Worm (Caenorhabditis elegans): ENCODE results near the gene rpoa-1.
A peak's percentile ranks its signal among the peaks of the same experiment; 100 is the strongest.

- TF ChIP-seq T20F7.1 (GFP tag; optimal IDR thresholded peaks at IDR 0.05): peak; percentile 45
- no peak for TF ChIP-seq dpl-1 (GFP tag; optimal IDR thresholded peaks at IDR 0.05)
- no peak for TF ChIP-seq saeg-2 (GFP tag; IDR thresholded peaks at IDR 0.05)
These were observed 30.2 kb downstream of the rpoa-1 start for ce11 chrII:13664416-13664815.
